Fruit fly (Drosophila melanogaster): ENCODE data around the gene CG14452.
"Not testable (repeated sequence)": the region's sequence is repeated elsewhere in the genome, so short reads cannot be mapped to it uniquely, and the experiment has no call there.

The CG14452 gene

DNA sequence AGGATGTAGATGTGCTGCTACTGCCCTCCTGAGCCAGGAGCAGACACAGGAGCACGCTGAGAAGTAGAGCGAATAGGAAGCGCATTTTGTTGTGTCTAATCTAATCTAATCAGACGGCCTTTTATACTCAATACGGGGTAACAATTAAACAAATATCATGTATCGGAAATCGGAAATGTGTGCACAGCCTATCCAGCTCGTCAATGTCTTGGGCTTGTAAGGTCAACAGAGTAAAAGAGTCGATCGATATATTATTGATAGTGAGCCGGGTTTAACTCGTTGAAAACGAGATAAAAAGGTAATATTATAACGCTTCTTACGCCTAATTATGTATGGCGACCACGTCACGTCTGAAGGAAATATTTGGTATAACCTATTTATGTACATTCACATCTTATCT lies 3.3 kb upstream of the CG14452 start, which contains the start of gene CG14454:
TSS of gene CG14454 (minus strand) at position 101 of the 400 bp plus-strand sequence.
- not testable (repeated sequence) for TF ChIP-seq woc, brk, Sp1 (GFP tag; optimal IDR thresholded peaks at IDR 0.05)

DNA sequence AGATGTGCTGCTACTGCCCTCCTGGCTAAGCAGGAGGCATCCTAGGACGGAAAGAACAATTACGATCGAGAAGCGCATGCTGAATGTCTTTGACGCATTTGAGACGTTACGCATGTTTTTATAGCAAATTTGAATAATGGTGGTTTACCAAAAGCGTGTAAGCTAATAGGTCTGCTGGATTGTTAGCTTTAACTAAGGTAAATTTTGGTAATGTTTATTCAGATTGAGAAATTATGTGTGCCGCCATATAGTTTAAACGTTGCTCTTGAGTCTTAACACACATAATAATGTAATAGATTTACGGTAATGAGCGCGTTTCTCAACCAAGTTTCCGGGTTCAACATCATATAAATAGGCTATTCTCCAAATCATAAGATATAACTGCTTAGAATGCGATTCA lies 2.0 kb upstream of the CG14452 start, which contains the start of the genes CG12546 and CG14453:
TSS of gene CG12546 (minus strand) at position 101 of the 400 bp plus-strand sequence.
TSS of gene CG14453 (plus strand) at position 372 of the 400 bp plus-strand sequence.
- no peak for TF ChIP-seq ey (GFP tag; optimal IDR thresholded peaks at IDR 0.05)
- TF ChIP-seq brk (GFP tag; optimal IDR thresholded peaks at IDR 0.05): no peak
- TF ChIP-seq pan (optimal IDR thresholded peaks at IDR 0.05): no peak
- no peak for TF ChIP-seq Sp1 (GFP tag; optimal IDR thresholded peaks at IDR 0.05)
- no peak for TF ChIP-seq Hr83 (GFP tag; optimal IDR thresholded peaks at IDR 0.05; ENCODE audit: poor library complexity, severe bottlenecking)
- no peak for TF ChIP-seq sv (GFP tag; optimal IDR thresholded peaks at IDR 0.05)
- no peak for TF ChIP-seq Myc (optimal IDR thresholded peaks at IDR 0.05)
- no peak for TF ChIP-seq sage (GFP tag; optimal IDR thresholded peaks at IDR 0.05)

dm6 chr3L:22696930-22697329 lies 1.2 kb downstream of the CG14452 start, which contains the start of gene CG32453:
Gene CG32453 (plus strand): TSS chr3L:22697230.
- not testable (repeated sequence) for TF ChIP-seq foxo, usp, sv (GFP tag; optimal IDR thresholded peaks at IDR 0.05)

DNA sequence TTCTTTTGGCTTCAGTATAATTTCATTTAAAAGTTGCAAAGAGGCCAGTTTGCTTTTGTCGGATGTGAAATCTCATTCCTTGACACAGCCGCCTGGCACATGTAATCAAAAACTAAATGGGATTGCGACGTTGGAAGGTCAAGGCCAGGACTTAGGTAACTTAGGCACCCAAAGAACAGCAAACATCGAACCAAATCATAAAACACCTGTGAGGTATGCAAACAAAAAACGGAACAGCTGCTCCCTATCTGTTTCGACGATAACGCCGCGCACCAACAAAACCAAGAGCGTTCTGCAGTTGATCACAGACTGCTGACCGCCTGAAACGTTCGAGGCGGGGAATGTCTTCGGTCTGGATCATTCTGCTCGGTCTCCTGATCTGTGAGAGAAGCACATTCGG lies 3.4 kb downstream of the CG14452 start, which contains the start of gene CG45116:
TSS of gene CG45116 (plus strand) at position 301 of the 400 bp plus-strand sequence.
- TF ChIP-seq sage (GFP tag; optimal IDR thresholded peaks at IDR 0.05) (no peak), N (GFP tag; optimal IDR thresholded peaks at IDR 0.05) (no peak), ey (GFP tag; optimal IDR thresholded peaks at IDR 0.05) (no peak), h (GFP tag; optimal IDR thresholded peaks at IDR 0.05) (no peak)

dm6 chr3L:22711855-22712254 lies 16.1 kb downstream of the CG14452 start, which contains the start of gene CG11370:
Gene CG11370 (plus strand): TSS chr3L:22712155.
- TF ChIP-seq Abd-B (GFP tag; optimal IDR thresholded peaks at IDR 0.05) (no peak), sv (GFP tag; optimal IDR thresholded peaks at IDR 0.05) (no peak), Vsx2 (GFP tag; optimal IDR thresholded peaks at IDR 0.05; ENCODE audit: partially characterized antibody) (no peak), CG32264 (GFP tag; optimal IDR thresholded peaks at IDR 0.05) (no peak)

DNA sequence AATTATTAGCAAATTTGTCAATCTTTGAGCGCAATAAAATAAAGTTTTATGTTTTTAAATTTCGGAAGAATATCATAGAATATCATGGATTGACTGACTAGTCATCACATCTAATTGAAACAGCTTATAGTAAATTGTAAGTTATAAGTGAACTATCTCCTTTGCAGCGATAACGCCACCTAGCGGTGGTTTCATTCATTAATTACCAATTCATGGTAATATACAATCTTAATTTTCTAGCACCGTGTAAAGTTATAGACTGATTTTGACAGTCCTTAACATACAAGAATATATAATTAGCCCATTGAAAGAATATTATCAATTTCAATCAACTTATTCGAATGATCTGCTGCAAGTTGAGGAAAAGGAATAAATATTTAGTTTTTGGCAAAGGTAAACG lies 17.9 kb downstream of the CG14452 start:
- TF ChIP-seq woc (GFP tag; optimal IDR thresholded peaks at IDR 0.05) (no peak), Rel (GFP tag; optimal IDR thresholded peaks at IDR 0.05) (no peak), Rel (tag; optimal IDR thresholded peaks at IDR 0.05) (no peak), Mio (GFP tag; optimal IDR thresholded peaks at IDR 0.05) (no peak)

- TF ChIP-seq pan (optimal IDR thresholded peaks at IDR 0.05) (no peak), CG32264 (GFP tag; optimal IDR thresholded peaks at IDR 0.05) (no peak), Dfd (GFP tag; optimal IDR thresholded peaks at IDR 0.05) (no peak), Dif (GFP tag; optimal IDR thresholded peaks at IDR 0.05; ENCODE audit: partially characterized antibody) (no peak), GATAd (GFP tag; optimal IDR thresholded peaks at IDR 0.05) (peak; percentile 63), woc (GFP tag; optimal IDR thresholded peaks at IDR 0.05) (peak; percentile 75), fru (GFP tag; optimal IDR thresholded peaks at IDR 0.05) (peak; percentile 66), jim (GFP tag; optimal IDR thresholded peaks at IDR 0.05) (no peak), Rel (GFP tag; optimal IDR thresholded peaks at IDR 0.05) (no peak), Rel (tag; optimal IDR thresholded peaks at IDR 0.05) (peak; percentile 9), CG9705 (GFP tag; optimal IDR thresholded peaks at IDR 0.05) (peak; percentile 62), Hr78 (GFP tag; optimal IDR thresholded peaks at IDR 0.05) (no peak), N (GFP tag; optimal IDR thresholded peaks at IDR 0.05) (no peak), Hnf4 (GFP tag; optimal IDR thresholded peaks at IDR 0.05) (no peak), Abd-B (GFP tag; optimal IDR thresholded peaks at IDR 0.05) (no peak), usp (GFP tag; optimal IDR thresholded peaks at IDR 0.05) (no peak), Sp1 (GFP tag; optimal IDR thresholded peaks at IDR 0.05) (peak; percentile 68), Myc (optimal IDR thresholded peaks at IDR 0.05) (peak; percentile 74), Jra (GFP tag; optimal IDR thresholded peaks at IDR 0.05) (peak; percentile 68), lola (GFP tag; optimal IDR thresholded peaks at IDR 0.05) (no peak), dmrt93B (GFP tag; optimal IDR thresholded peaks at IDR 0.05) (peak; percentile 38), psq (GFP tag; optimal IDR thresholded peaks at IDR 0.05) (peak; percentile 50), foxo (GFP tag; optimal IDR thresholded peaks at IDR 0.05) (peak in 1 of 2 experiments; percentile 79), OdsH (GFP tag; optimal IDR thresholded peaks at IDR 0.05) (peak; percentile 26), dsf (GFP tag; optimal IDR thresholded peaks at IDR 0.05; ENCODE audit: borderline replicate concordance) (no peak), dl (GFP tag; optimal IDR thresholded peaks at IDR 0.05; ENCODE audit: insufficient read depth in 1 of 2, partially characterized antibody in 2 of 2) (no peak), brk (GFP tag; optimal IDR thresholded peaks at IDR 0.05) (no peak), rgr (GFP tag; optimal IDR thresholded peaks at IDR 0.05) (peak; percentile 67)
Observed at dm6 chr3L:22717137-22717767, 21.5 kb downstream of the CG14452 start, which contains the start of the genes ArfGAP3 and CG32452. Gene ArfGAP3 (minus strand): TSS chr3L:22717577. Gene CG32452 (plus strand): TSS chr3L:22717728.

Measured in whole organism, wandering third instar larva.